Worm (Caenorhabditis elegans) whole organism, L1 larva: Measurements from ENCODE around the gene F22B3.10.

Source experiments
- nhr-12 ChIP-seq: sonication (generic microtip); optimal IDR thresholded peaks from 2 replicates; lab custom pipeline; 2017; ENCODE audit warnings: missing biosample characterization, missing genetic modification characterization
- nhr-77 ChIP-seq: fragments of 150-350 bp; optimal IDR thresholded peaks from 2 replicates; lab custom pipeline; 2014; ENCODE audit warnings: missing biosample characterization, missing genetic modification characterization
- vab-15 ChIP-seq: sonication (generic microtip); optimal IDR thresholded peaks from 2 replicates; lab custom pipeline; 2017; ENCODE audit warnings: missing genotype, mild to moderate bottlenecking, missing genetic modification characterization, missing compliant biosample characterization

DNA sequence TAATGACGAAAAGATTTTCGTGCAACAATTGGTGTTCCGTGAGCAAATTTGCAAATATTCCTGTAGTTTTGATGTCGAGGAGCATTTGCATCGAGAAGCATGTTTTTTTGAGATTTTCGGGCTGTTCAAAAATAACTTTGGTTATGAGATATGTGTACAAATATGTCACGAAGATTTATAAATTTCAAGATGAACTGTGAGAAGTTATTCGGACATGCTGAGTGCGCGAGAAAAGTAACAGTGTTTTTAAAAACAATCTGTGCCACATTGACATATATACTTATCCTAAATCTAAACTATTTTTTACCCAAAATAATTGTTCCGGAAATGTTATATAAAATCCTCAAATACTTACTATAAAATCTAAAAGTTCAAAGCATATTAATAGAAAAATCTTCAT lies 6.9 kb upstream of the F22B3.10 start, which contains the start of gene F22B3.7:
- TF ChIP-seq nhr-77 (tag; lab: Kevin White, UChicago), result no peak
- no peak for TF ChIP-seq nhr-12
- no peak for TF ChIP-seq vab-15
